Fruit fly (Drosophila melanogaster) S2 (cell line): ENCODE results near the gene SPH93.

Experiments used
- CG8478 ChIP-seq: fragments of >200 bp; optimal IDR thresholded peaks from 2 replicates; lab custom pipeline; 2018
- CTCF ChIP-seq, 2 experiments: fragments of >200 bp; optimal IDR thresholded peaks; 2 replicates each; lab custom pipeline; 2018

SPH93 gene

dm6 chr2L:17430602-17431358 is 24.9 kb downstream of the SPH93 start:
- TF ChIP-seq CTCF (optimal IDR thresholded peaks at IDR 0.05; lab: Kevin White, UChicago): no peak
- TF ChIP-seq CG8478 (lab: Kevin White, UChicago): no peak

DNA sequence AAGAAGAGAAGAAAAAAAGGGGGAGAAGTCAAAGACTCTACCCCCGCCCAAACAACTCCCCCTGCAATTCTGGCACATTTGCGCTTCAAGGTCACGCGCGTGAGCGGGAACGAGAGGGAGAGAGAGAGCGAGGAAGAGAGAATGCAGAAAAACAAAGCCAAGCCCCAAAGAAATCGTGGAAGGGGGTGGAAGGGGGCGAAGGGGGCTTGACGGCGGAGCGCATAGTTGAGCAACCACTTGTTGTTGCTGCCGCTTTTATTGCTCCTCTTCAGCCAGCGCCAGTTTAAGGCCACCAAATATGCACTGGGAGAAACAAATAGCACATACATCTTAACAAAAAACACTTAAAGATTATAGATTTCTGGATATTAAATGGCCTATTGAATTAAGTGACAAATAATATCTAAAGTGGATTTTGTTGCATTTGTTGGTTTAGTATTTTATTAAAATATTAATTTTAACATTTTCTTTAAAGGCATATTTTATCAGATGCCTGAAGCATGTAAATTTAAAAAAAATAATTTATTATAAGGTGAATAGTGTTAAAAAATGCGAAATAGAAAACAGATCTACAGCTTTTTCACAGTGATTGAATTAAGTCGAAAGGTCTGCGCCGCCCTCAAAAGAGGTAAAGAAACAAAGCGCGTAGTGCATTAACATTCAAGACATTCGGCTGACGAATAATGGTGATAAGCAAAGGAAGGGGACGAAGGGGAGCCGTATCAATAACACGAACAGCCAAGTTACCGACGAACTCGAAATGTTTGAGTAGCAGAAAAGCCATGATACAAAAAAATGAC is 25.7 kb downstream of the SPH93 start:
- no peak for TF ChIP-seq CG8478 (lab: Kevin White, UChicago)
- no peak for TF ChIP-seq CTCF (optimal IDR thresholded peaks at IDR 0.05; lab: Kevin White, UChicago)

DNA sequence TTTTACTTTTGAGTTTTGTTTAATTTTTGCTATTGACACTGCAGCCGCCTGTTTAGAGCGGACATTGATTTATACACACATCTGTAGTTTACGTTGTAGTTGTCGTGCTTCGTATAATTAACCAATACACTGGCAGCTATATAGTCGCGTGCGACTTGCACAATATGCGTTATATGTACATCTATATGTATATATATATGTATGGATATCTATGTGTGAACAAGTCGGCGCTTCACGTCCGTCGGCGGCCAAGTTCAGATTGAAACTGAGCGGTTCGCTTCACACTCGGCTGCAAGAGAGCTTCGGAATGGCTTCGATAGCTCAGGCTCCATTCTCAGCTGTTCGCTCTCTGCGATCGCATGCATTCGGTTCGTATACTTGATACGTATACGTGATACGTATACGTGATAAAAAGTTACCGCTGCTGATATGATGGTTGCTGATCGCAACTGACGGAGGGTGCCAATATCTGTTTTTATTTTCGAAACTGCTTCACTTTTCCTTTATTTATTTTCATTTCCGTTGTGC is 27.7 kb downstream of the SPH93 start:
- no peak for TF ChIP-seq CTCF (optimal IDR thresholded peaks at IDR 0.05; lab: Kevin White, UChicago)
- TF ChIP-seq CG8478 (lab: Kevin White, UChicago): no peak

DNA sequence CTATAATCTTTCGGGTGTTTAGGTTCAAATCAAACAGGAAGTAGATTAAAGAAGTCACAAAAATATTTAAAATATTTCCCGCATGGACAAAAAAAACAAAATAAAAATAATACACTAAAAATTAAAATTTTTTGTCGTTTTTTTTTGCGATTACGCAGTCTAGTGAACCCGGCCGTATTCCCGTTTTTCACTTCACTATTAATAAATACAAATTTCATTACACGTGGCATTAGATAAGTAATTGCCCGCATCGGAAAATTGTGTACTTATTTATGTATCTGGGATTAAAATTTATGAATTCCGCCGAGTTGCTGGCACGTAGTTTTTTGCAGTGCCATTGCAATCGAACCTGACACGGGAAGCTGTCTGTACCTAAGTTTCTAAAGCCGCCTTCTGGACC is 28.5 kb downstream of the SPH93 start:
- no peak for TF ChIP-seq CTCF (optimal IDR thresholded peaks at IDR 0.05; lab: Kevin White, UChicago)
- TF ChIP-seq CG8478 (lab: Kevin White, UChicago): no peak

- TF ChIP-seq CG8478 (lab: Kevin White, UChicago) (no peak), CTCF (optimal IDR thresholded peaks at IDR 0.05; lab: Kevin White, UChicago) (no peak)
Observed at dm6 chr2L:17425412-17425811, 30.3 kb downstream of the SPH93 start.

DNA sequence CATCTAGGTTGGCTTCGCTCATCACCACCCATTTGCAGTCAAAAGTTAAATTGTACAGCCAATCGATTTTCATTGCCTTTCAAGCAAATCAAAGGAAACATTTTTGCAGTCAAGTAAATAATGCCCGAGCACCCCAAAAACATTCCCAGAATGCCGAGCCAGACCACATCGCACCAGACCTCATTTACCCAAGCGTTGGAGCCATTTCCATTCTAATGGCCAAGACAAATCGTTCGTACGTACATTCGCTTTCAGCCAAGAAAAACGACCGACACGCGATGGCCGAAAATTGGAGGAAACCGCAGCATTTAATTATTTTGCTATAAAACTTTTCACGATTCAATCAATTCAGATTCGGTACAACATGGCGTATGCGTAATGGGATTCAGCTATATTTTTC is 30.7 kb downstream of the SPH93 start:
- no peak for TF ChIP-seq CTCF (optimal IDR thresholded peaks at IDR 0.05; lab: Kevin White, UChicago)

- TF ChIP-seq CTCF (optimal IDR thresholded peaks at IDR 0.05; lab: Kevin White, UChicago) (no peak), CG8478 (lab: Kevin White, UChicago) (no peak)
Observed at dm6 chr2L:17422089-17422488, 33.6 kb downstream of the SPH93 start.

DNA sequence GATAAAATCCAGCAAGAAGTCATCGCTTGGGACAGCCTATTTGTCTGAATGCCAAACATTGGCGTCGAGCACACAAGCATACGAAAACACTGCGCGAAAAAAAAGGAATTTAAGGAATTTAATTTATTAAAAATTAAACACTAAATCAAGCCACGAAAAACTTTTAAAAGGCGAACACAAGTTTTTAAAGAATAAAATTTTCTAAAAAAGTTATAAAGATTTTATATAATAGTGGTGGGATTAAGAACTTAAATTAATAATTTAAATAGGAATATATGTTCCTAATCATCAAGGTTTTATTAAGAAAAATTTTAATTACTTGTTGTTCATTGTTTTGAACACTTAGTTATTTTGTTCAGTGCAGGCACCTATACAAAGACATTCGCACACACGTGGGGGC is 34.4 kb downstream of the SPH93 start:
- TF ChIP-seq CTCF (optimal IDR thresholded peaks at IDR 0.05; lab: Kevin White, UChicago): no peak
- no peak for TF ChIP-seq CG8478 (lab: Kevin White, UChicago)

- TF ChIP-seq CG8478 (lab: Kevin White, UChicago) (no peak), CTCF (optimal IDR thresholded peaks at IDR 0.05; lab: Kevin White, UChicago) (no peak)
Observed at dm6 chr2L:17420419-17420818, 35.3 kb downstream of the SPH93 start.

- TF ChIP-seq CG8478 (lab: Kevin White, UChicago) (no peak), CTCF (optimal IDR thresholded peaks at IDR 0.05; lab: Kevin White, UChicago) (no peak)
Observed at dm6 chr2L:17412533-17412932, 43.2 kb downstream of the SPH93 start, which contains the start of gene Rsph9. TSS of gene Rsph9 (minus strand) at chr2L:17412633.

dm6 chr2L:17410358-17410757 is 45.4 kb downstream of the SPH93 start, which contains the start of the genes Polr2J and CG15141:
TSS of gene Polr2J (minus strand) at chr2L:17410406.
TSS of gene CG15141 (plus strand) at chr2L:17410641.
- TF ChIP-seq CTCF (optimal IDR thresholded peaks at IDR 0.05; lab: Kevin White, UChicago) (no peak), CG8478 (lab: Kevin White, UChicago) (no peak)
